Worm (Caenorhabditis elegans): ENCODE measurements around the gene C24A3.2.

- TF ChIP-seq flt-1 (GFP tag; IDR thresholded peaks at IDR 0.05) (no peak), ref-1 (GFP tag; conservative IDR thresholded peaks at IDR 0.05) (no peak), med-1 (GFP tag; optimal IDR thresholded peaks at IDR 0.05; ENCODE audit: insufficient read depth) (no peak), tab-1 (GFP tag; IDR thresholded peaks at IDR 0.05) (no peak), ztf-23 (GFP tag; IDR thresholded peaks at IDR 0.05) (no peak), ztf-29 (GFP tag; IDR thresholded peaks at IDR 0.05) (no peak)
These were observed 31.7 kb downstream of the C24A3.2 start, which contains the start of gene snf-12 for ce11 chrX:9028909-9029520.

Measured in whole organism, midembryonic.